Fruit fly (Drosophila melanogaster) whole organism, prepupa: ENCODE results near the gene FoxP.

Source experiments
- Blimp-1 ChIP-seq: fragments of 200-800 bp; sonication (Bioruptor generic); optimal IDR thresholded peaks from 3 replicates; lab custom pipeline; 2017; ENCODE audit warnings: missing biosample characterization, missing genetic modification characterization, mild to moderate bottlenecking, moderate library complexity, missing genetic modification reagents
- CG10631 ChIP-seq: fragments of 200-800 bp; sonication (Bioruptor generic); optimal IDR thresholded peaks from 2 replicates; lab custom pipeline; 2016; ENCODE audit warnings: missing biosample characterization, missing genetic modification characterization
- CG10669 ChIP-seq: fragments of 200-800 bp; sonication (Bioruptor generic); optimal IDR thresholded peaks from 3 replicates; lab custom pipeline; 2018; ENCODE audit warnings: missing biosample characterization, mild to moderate bottlenecking, missing genetic modification characterization, moderate library complexity
- CG11762 ChIP-seq: fragments of 200-800 bp; sonication (Bioruptor generic); optimal IDR thresholded peaks from 3 replicates; lab custom pipeline; 2016; ENCODE audit warnings: missing biosample characterization, missing genetic modification characterization; ENCODE audit not compliant: insufficient read depth
- CG11902 ChIP-seq: fragments of 200-800 bp; sonication (Bioruptor generic); optimal IDR thresholded peaks from 3 replicates; lab custom pipeline; 2016; ENCODE audit warnings: missing biosample characterization, missing genetic modification characterization
- CG15336 ChIP-seq: fragments of 200-800 bp; sonication (Bioruptor generic); IDR thresholded peaks from 2 replicates; pipeline ENCODE4 v1.3.6; 2022; ENCODE audit warnings: missing biosample characterization, missing genetic modification characterization
- CG1621 ChIP-seq: fragments of 200-800 bp; sonication (Bioruptor generic); optimal IDR thresholded peaks from 3 replicates; lab custom pipeline; 2018; ENCODE audit warnings: missing biosample characterization, mild to moderate bottlenecking, missing genetic modification characterization
- CG16779 ChIP-seq: fragments of 200-800 bp; sonication (Bioruptor generic); optimal IDR thresholded peaks from 3 replicates; lab custom pipeline; 2017; ENCODE audit warnings: missing biosample characterization, mild to moderate bottlenecking, missing genetic modification characterization
- CG3032 ChIP-seq: fragments of 200-800 bp; optimal IDR thresholded peaks from 2 replicates; lab custom pipeline; 2019; ENCODE audit warnings: missing biosample characterization, mild to moderate bottlenecking, missing genetic modification characterization, moderate library complexity
- CG31627 ChIP-seq: fragments of 200-800 bp; sonication (Bioruptor generic); optimal IDR thresholded peaks from 3 replicates; lab custom pipeline; 2016; ENCODE audit warnings: missing biosample characterization, missing genetic modification characterization
- CG32006 ChIP-seq: fragments of 200-800 bp; sonication (Bioruptor generic); optimal IDR thresholded peaks from 3 replicates; lab custom pipeline; 2017; ENCODE audit warnings: missing biosample characterization, mild to moderate bottlenecking, missing genetic modification characterization
- CG34406 ChIP-seq: fragments of 200-800 bp; sonication (Bioruptor generic); optimal IDR thresholded peaks from 3 replicates; lab custom pipeline; 2016; ENCODE audit warnings: missing biosample characterization, missing genetic modification characterization
- CG3919 ChIP-seq: fragments of 200-800 bp; sonication (Bioruptor generic); optimal IDR thresholded peaks from 3 replicates; lab custom pipeline; 2016; ENCODE audit warnings: missing biosample characterization, missing genetic modification characterization
- CG4318 ChIP-seq: fragments of 200-800 bp; sonication (Bioruptor generic); optimal IDR thresholded peaks from 3 replicates; lab custom pipeline; 2017; ENCODE audit warnings: missing biosample characterization, mild to moderate bottlenecking, missing genetic modification characterization
- CG6163 ChIP-seq: fragments of 200-800 bp; sonication (Bioruptor generic); IDR thresholded peaks from 3 replicates; pipeline ENCODE4 v1.3.6; 2022; ENCODE audit warnings: missing biosample characterization, missing genetic modification characterization
- CG6276 ChIP-seq: fragments of 200-800 bp; sonication (Bioruptor generic); optimal IDR thresholded peaks from 2 replicates; lab custom pipeline; 2017; ENCODE audit warnings: missing biosample characterization, mild to moderate bottlenecking, missing genetic modification characterization
- CG6792 ChIP-seq: fragments of 200-800 bp; sonication (Bioruptor generic); optimal IDR thresholded peaks from 3 replicates; lab custom pipeline; 2016; ENCODE audit warnings: missing biosample characterization, missing genetic modification characterization
- CG7368 ChIP-seq: fragments of 200-800 bp; sonication (Bioruptor generic); optimal IDR thresholded peaks from 3 replicates; lab custom pipeline; 2016; ENCODE audit warnings: missing biosample characterization, missing genetic modification characterization
- CG8119 ChIP-seq: fragments of 200-800 bp; sonication (Bioruptor generic); IDR thresholded peaks from 3 replicates; pipeline ENCODE4 v1.3.6; 2022; ENCODE audit warnings: missing biosample characterization, missing genetic modification characterization
- CG8632 ChIP-seq: fragments of 200-800 bp; sonication (Bioruptor generic); optimal IDR thresholded peaks from 3 replicates; lab custom pipeline; 2016; ENCODE audit warnings: missing biosample characterization, missing genetic modification characterization
- CG9139 ChIP-seq: fragments of 200-800 bp; sonication (Bioruptor generic); optimal IDR thresholded peaks from 3 replicates; lab custom pipeline; 2017; ENCODE audit warnings: missing biosample characterization, mild to moderate bottlenecking, missing genetic modification characterization
- Eip75B ChIP-seq: fragments of 200-800 bp; sonication (Bioruptor generic); optimal IDR thresholded peaks from 3 replicates; lab custom pipeline; 2016; ENCODE audit warnings: missing biosample characterization, missing genetic modification characterization
- Eip78C ChIP-seq: fragments of 200-800 bp; sonication (Bioruptor generic); peaks from one replicate; lab custom pipeline; 2016; ENCODE audit warnings: missing biosample characterization, missing genetic modification characterization
- Eip93F ChIP-seq: fragments of 200-800 bp; sonication (Bioruptor generic); optimal IDR thresholded peaks from 2 replicates; lab custom pipeline; 2016; ENCODE audit warnings: missing biosample characterization, mild to moderate bottlenecking, missing genetic modification characterization
- Ets21C ChIP-seq: fragments of 200-800 bp; sonication (Bioruptor generic); optimal IDR thresholded peaks from 3 replicates; lab custom pipeline; 2016; ENCODE audit warnings: missing biosample characterization, missing genetic modification characterization
- Ets96B ChIP-seq: fragments of 200-800 bp; optimal IDR thresholded peaks from 2 replicates; lab custom pipeline; 2019; ENCODE audit warnings: missing biosample characterization, mild to moderate bottlenecking, missing genetic modification characterization, moderate library complexity
- Gug ChIP-seq: fragments of 200-800 bp; sonication (Bioruptor generic); IDR thresholded peaks from 2 replicates; pipeline ENCODE4 v1.3.6; 2022; ENCODE audit warnings: missing biosample characterization, missing genetic modification characterization
- Hr38 ChIP-seq: sonication (Bioruptor generic); optimal IDR thresholded peaks from 2 replicates; lab custom pipeline; 2016; ENCODE audit warnings: missing biosample characterization, missing genetic modification characterization
- Hr39 ChIP-seq: fragments of 200-800 bp; sonication (Bioruptor generic); optimal IDR thresholded peaks from 2 replicates; lab custom pipeline; 2016; ENCODE audit warnings: missing biosample characterization, missing genetic modification characterization
- Hr4 ChIP-seq: fragments of 200-800 bp; sonication (Bioruptor generic); optimal IDR thresholded peaks from 3 replicates; lab custom pipeline; 2016; ENCODE audit warnings: missing biosample characterization, missing genetic modification characterization
- Lpt ChIP-seq: fragments of 200-800 bp; sonication (Bioruptor generic); optimal IDR thresholded peaks from 3 replicates; lab custom pipeline; 2016; ENCODE audit warnings: missing biosample characterization, missing genetic modification characterization
- OdsH ChIP-seq: fragments of 200-800 bp; sonication (Bioruptor generic); optimal IDR thresholded peaks from 3 replicates; lab custom pipeline; 2016; ENCODE audit warnings: missing biosample characterization, missing genetic modification characterization
- Smox ChIP-seq: fragments of 200-800 bp; sonication (Bioruptor generic); optimal IDR thresholded peaks from 3 replicates; lab custom pipeline; 2016; ENCODE audit warnings: missing biosample characterization, missing genetic modification characterization
- Sox102F ChIP-seq: fragments of 200-800 bp; sonication (Bioruptor generic); optimal IDR thresholded peaks from 2 replicates; lab custom pipeline; 2016; ENCODE audit warnings: missing biosample characterization, mild to moderate bottlenecking, missing genetic modification characterization
- Sox14 ChIP-seq: fragments of 200-800 bp; sonication (Bioruptor generic); optimal IDR thresholded peaks from 3 replicates; lab custom pipeline; 2016; ENCODE audit warnings: missing biosample characterization, missing genetic modification characterization
- Sox15 ChIP-seq: fragments of 200-800 bp; sonication (Bioruptor generic); optimal IDR thresholded peaks from 3 replicates; lab custom pipeline; 2016; ENCODE audit warnings: missing biosample characterization, missing genetic modification characterization
- achi ChIP-seq: fragments of 200-800 bp; sonication (Bioruptor generic); optimal IDR thresholded peaks from 3 replicates; lab custom pipeline; 2016; ENCODE audit warnings: missing biosample characterization, missing genetic modification characterization
- dac ChIP-seq: fragments of 200-800 bp; sonication (Bioruptor generic); optimal IDR thresholded peaks from 2 replicates; lab custom pipeline; 2017; ENCODE audit warnings: missing biosample characterization, mild to moderate bottlenecking, missing genetic modification characterization
- dsx ChIP-seq: fragments of 200-800 bp; optimal IDR thresholded peaks from 3 replicates; lab custom pipeline; 2019; ENCODE audit warnings: missing biosample characterization, mild to moderate bottlenecking, missing genetic modification characterization, moderate library complexity; ENCODE audit not compliant: poor library complexity, severe bottlenecking
- eg ChIP-seq: fragments of 200-800 bp; sonication (Bioruptor generic); IDR thresholded peaks from 3 replicates; pipeline ENCODE4 v1.3.6; 2022; ENCODE audit warnings: missing biosample characterization, missing genetic modification characterization
- esn ChIP-seq: fragments of 200-800 bp; sonication (Bioruptor generic); optimal IDR thresholded peaks from 2 replicates; lab custom pipeline; 2016; ENCODE audit warnings: missing biosample characterization, mild to moderate bottlenecking, missing genetic modification characterization, moderate library complexity
- fd59A ChIP-seq: fragments of 200-800 bp; sonication (Bioruptor generic); optimal IDR thresholded peaks from 2 replicates; lab custom pipeline; 2017; ENCODE audit warnings: missing biosample characterization, mild to moderate bottlenecking, missing genetic modification characterization, missing genetic modification reagents
- fd85E ChIP-seq: fragments of 200-800 bp; sonication (Bioruptor generic); optimal IDR thresholded peaks from 3 replicates; lab custom pipeline; 2016; ENCODE audit warnings: missing biosample characterization, missing genetic modification characterization
- fkh ChIP-seq: fragments of 200-800 bp; sonication (Bioruptor generic); optimal IDR thresholded peaks from 3 replicates; lab custom pipeline; 2017; ENCODE audit warnings: missing biosample characterization, mild to moderate bottlenecking, missing genetic modification characterization, moderate library complexity
- lz ChIP-seq: fragments of 200-800 bp; sonication (Bioruptor generic); optimal IDR thresholded peaks from 3 replicates; lab custom pipeline; 2016; ENCODE audit warnings: missing biosample characterization, missing genetic modification characterization
- net ChIP-seq: fragments of 200-800 bp; sonication (Bioruptor generic); optimal IDR thresholded peaks from 3 replicates; lab custom pipeline; 2016; ENCODE audit warnings: missing biosample characterization, missing genetic modification characterization
- pdm3 ChIP-seq: fragments of 200-800 bp; sonication (Bioruptor generic); optimal IDR thresholded peaks from 3 replicates; lab custom pipeline; 2016; ENCODE audit warnings: missing biosample characterization, missing genetic modification characterization
- salr ChIP-seq, 2 experiments: fragments of 200-800 bp; sonication (Bioruptor generic); optimal IDR thresholded peaks; 3 replicates each; lab custom pipeline; 2016 to 2018; ENCODE audit warnings: missing biosample characterization in 2 of 2, missing genetic modification characterization in 2 of 2, mild to moderate bottlenecking in 1 of 2
- spab ChIP-seq: fragments of 200-800 bp; sonication (Bioruptor generic); optimal IDR thresholded peaks from 2 replicates; lab custom pipeline; 2017; ENCODE audit warnings: missing biosample characterization, mild to moderate bottlenecking, missing genetic modification characterization, missing genetic modification reagents
- ss ChIP-seq, 2 experiments: fragments of 200-800 bp; sonication (Bioruptor generic); optimal IDR thresholded peaks; 2 replicates in 1 of 2; 3 replicates in 1 of 2; lab custom pipeline; 2017 to 2018; ENCODE audit warnings: mild to moderate bottlenecking in 2 of 2, missing biosample characterization in 2 of 2, missing genetic modification characterization in 2 of 2, moderate library complexity in 1 of 2
- svp ChIP-seq: fragments of 200-800 bp; sonication (Bioruptor generic); peaks from one replicate; lab custom pipeline; 2016; ENCODE audit warnings: missing biosample characterization, missing genetic modification characterization
- topi ChIP-seq: fragments of 200-800 bp; sonication (Bioruptor generic); optimal IDR thresholded peaks from 3 replicates; lab custom pipeline; 2016; ENCODE audit warnings: missing biosample characterization, missing genetic modification characterization

The FoxP gene

dm6 chr3R:9705008-9705628 is 25.6 kb downstream of the FoxP start, which contains the start of gene Unc-115a:
TSS of gene Unc-115a (minus strand) at chr3R:9705417.
- peak; percentile 69 for TF ChIP-seq Sox14 (GFP tag; lab: Kevin White, UChicago)
- no peak for TF ChIP-seq Blimp-1 (GFP tag; lab: Kevin White, UChicago)
- TF ChIP-seq pdm3 (GFP tag; lab: Kevin White, UChicago), result no peak
- TF ChIP-seq Eip78C, result no peak
- TF ChIP-seq CG32006 (GFP tag; lab: Kevin White, UChicago), result no peak
- TF ChIP-seq Smox (GFP tag; lab: Kevin White, UChicago), result no peak
- no peak for TF ChIP-seq OdsH
- TF ChIP-seq CG8119 (GFP tag; lab: Robert Waterston, UW), result no peak
- no peak for TF ChIP-seq CG10669 (GFP tag; lab: Kevin White, UChicago)
- TF ChIP-seq CG8632, result no peak
- TF ChIP-seq Ets21C (GFP tag; lab: Kevin White, UChicago), result no peak
- TF ChIP-seq CG15336, result no peak
- TF ChIP-seq Gug (GFP tag; lab: Robert Waterston, UW), result no peak
- no peak for TF ChIP-seq Eip75B (GFP tag; lab: Kevin White, UChicago)
- TF ChIP-seq fkh, result peak; percentile 35
- no peak for TF ChIP-seq Sox15 (GFP tag; lab: Kevin White, UChicago)
- TF ChIP-seq dac (GFP tag; lab: Kevin White, UChicago), result no peak
- TF ChIP-seq spab (GFP tag; lab: Kevin White, UChicago), result no peak
- no peak for TF ChIP-seq Hr38 (GFP tag; lab: Kevin White, UChicago)
- no peak for TF ChIP-seq Hr4 (GFP tag; lab: Kevin White, UChicago)
- no peak for TF ChIP-seq achi (GFP tag; lab: Kevin White, UChicago)
- no peak for TF ChIP-seq CG11762 (GFP tag; lab: Kevin White, UChicago)
- peak; percentile 36 for TF ChIP-seq CG3032
- no peak for TF ChIP-seq salr (GFP tag; optimal IDR thresholded peaks at IDR 0.05; lab: Kevin White, UChicago)
- no peak for TF ChIP-seq eg (GFP tag; lab: Robert Waterston, UW)
- no peak for TF ChIP-seq CG3919 (GFP tag; lab: Kevin White, UChicago)
- peak; percentile 81 for TF ChIP-seq CG1621 (tag; lab: Kevin White, UChicago)
- TF ChIP-seq svp, result no peak
- no peak for TF ChIP-seq CG11902 (GFP tag; lab: Kevin White, UChicago)
- TF ChIP-seq dsx (GFP tag; lab: Kevin White, UChicago), result peak; percentile 60
- no peak for TF ChIP-seq CG7368 (GFP tag; lab: Kevin White, UChicago)
- peak; percentile 4 for TF ChIP-seq CG31627
- no peak for TF ChIP-seq CG6276 (GFP tag; lab: Kevin White, UChicago)
- TF ChIP-seq Ets96B (tag; lab: Kevin White, UChicago), result peak; percentile 11
- peak; percentile 38 for TF ChIP-seq lz (GFP tag; lab: Kevin White, UChicago)
- no peak for TF ChIP-seq CG6792
- no peak for TF ChIP-seq topi (GFP tag; lab: Kevin White, UChicago)
- TF ChIP-seq Lpt, result no peak
- no peak for TF ChIP-seq CG4318
- TF ChIP-seq Hr39 (GFP tag; lab: Kevin White, UChicago), result no peak
- no peak for TF ChIP-seq Eip93F
- no peak for TF ChIP-seq CG34406 (GFP tag; lab: Kevin White, UChicago)
- TF ChIP-seq CG16779 (tag; lab: Kevin White, UChicago), result no peak
- peak; percentile 55 for TF ChIP-seq esn
- no peak for TF ChIP-seq ss (GFP tag; optimal IDR thresholded peaks at IDR 0.05; lab: Kevin White, UChicago)
- no peak for TF ChIP-seq fd85E (GFP tag; lab: Kevin White, UChicago)
- no peak for TF ChIP-seq CG6163 (GFP tag; lab: Robert Waterston, UW)
- no peak for TF ChIP-seq fd59A
- TF ChIP-seq CG9139 (GFP tag; lab: Kevin White, UChicago), result no peak
- no peak for TF ChIP-seq Sox102F (GFP tag; lab: Kevin White, UChicago)
- no peak for TF ChIP-seq net (GFP tag; lab: Kevin White, UChicago)
- TF ChIP-seq CG10631 (GFP tag; lab: Kevin White, UChicago), result no peak
